Fruit fly (Drosophila melanogaster) whole organism, embryonic: Measurements from ENCODE around the gene DCTN1-p150.

ENCODE experiments used
- Antp ChIP-seq: fragments of 200-800 bp; sonication (Bioruptor generic); optimal IDR thresholded peaks from 3 replicates; lab custom pipeline; 2016; ENCODE audit warnings: missing biosample characterization, missing genetic modification characterization
- CG11504 ChIP-seq: fragments of 200-800 bp; sonication (Bioruptor generic); optimal IDR thresholded peaks from 3 replicates; lab custom pipeline; 2019; ENCODE audit warnings: missing biosample characterization, mild to moderate bottlenecking, missing genetic modification characterization, moderate library complexity
- CG12236 ChIP-seq: fragments of 200-800 bp; sonication (Bioruptor generic); optimal IDR thresholded peaks from 2 replicates; lab custom pipeline; 2016; ENCODE audit warnings: missing biosample characterization, missing genetic modification characterization
- CG13296 ChIP-seq: fragments of 200-800 bp; sonication (Bioruptor generic); optimal IDR thresholded peaks from 3 replicates; lab custom pipeline; 2018; ENCODE audit warnings: missing biosample characterization, mild to moderate bottlenecking, missing genetic modification characterization
- CG17802 ChIP-seq: fragments of 200-800 bp; sonication (Bioruptor generic); optimal IDR thresholded peaks from 2 replicates; lab custom pipeline; 2018; ENCODE audit warnings: missing biosample characterization, mild to moderate bottlenecking, missing genetic modification characterization, moderate library complexity
- CG9817 ChIP-seq: fragments of 200-800 bp; sonication (Bioruptor generic); optimal IDR thresholded peaks from 2 replicates; lab custom pipeline; 2018; ENCODE audit warnings: missing biosample characterization, mild to moderate bottlenecking, missing genetic modification characterization, moderate library complexity
- chif ChIP-seq, 2 experiments: fragments of 200-800 bp; sonication (Bioruptor generic); optimal IDR thresholded peaks; 3 replicates each; lab custom pipeline; 2016; ENCODE audit warnings: missing biosample characterization in 2 of 2, missing genetic modification characterization in 2 of 2
- ewg ChIP-seq: fragments of 200-800 bp; sonication (Bioruptor generic); optimal IDR thresholded peaks from 3 replicates; lab custom pipeline; 2017; ENCODE audit warnings: mild to moderate bottlenecking, missing biosample characterization, missing genetic modification reagents, missing genetic modification characterization
- eyg ChIP-seq: fragments of 200-800 bp; sonication (Bioruptor generic); optimal IDR thresholded peaks from 3 replicates; lab custom pipeline; 2016; ENCODE audit warnings: missing biosample characterization, missing genetic modification characterization
- sqz ChIP-seq: fragments of 200-800 bp; sonication (Bioruptor generic); optimal IDR thresholded peaks from 3 replicates; lab custom pipeline; 2018; ENCODE audit warnings: missing biosample characterization, mild to moderate bottlenecking, missing genetic modification characterization

DNA sequence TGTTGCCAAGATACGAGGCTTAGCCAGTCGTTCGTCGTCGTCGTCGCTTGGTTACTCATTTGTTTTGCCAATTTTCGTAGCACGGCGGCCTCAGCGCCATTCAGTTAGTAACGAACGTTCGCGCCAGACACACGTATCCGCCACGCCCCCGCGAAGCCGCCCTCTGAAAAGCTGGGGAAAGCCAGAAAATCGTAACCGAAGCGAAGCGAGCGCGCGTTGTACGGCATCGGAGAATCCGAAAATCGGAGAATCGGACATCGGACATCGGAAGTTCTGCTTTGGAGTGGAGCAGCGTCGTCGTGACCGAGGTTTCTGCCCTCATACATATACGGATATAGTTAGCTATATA lies 9.9 kb downstream of the DCTN1-p150 start, which contains the start of gene CG32137:
- no peak for TF ChIP-seq CG11504 (tag; lab: Kevin White, UChicago)
- no peak for TF ChIP-seq sqz
- TF ChIP-seq ewg = no peak
- TF ChIP-seq eyg (GFP tag; lab: Kevin White, UChicago) = no peak
- TF ChIP-seq Antp = no peak
- TF ChIP-seq CG17802 = no peak
- no peak for TF ChIP-seq CG9817 (tag; lab: Kevin White, UChicago)
- no peak for TF ChIP-seq CG12236
- TF ChIP-seq CG13296 = no peak
- TF ChIP-seq chif (GFP tag; optimal IDR thresholded peaks at IDR 0.05; lab: Kevin White, UChicago) = no peak
